Worm (Caenorhabditis elegans) whole organism, L1 larva: ENCODE data around the gene K08D12.3.

ENCODE experiments used
- alr-1 ChIP-seq: fragments of 200-800 bp; sonication (Bioruptor generic); optimal IDR thresholded peaks from 2 replicates; lab custom pipeline; 2018; ENCODE audit warnings: borderline replicate concordance, mild to moderate bottlenecking, missing genetic modification characterization, missing compliant biosample characterization
- aly-2 ChIP-seq: fragments of 150-350 bp; optimal IDR thresholded peaks from 2 replicates; lab custom pipeline; 2014; ENCODE audit warnings: missing biosample characterization, missing genetic modification characterization
- blmp-1 ChIP-seq: fragments of 150-350 bp; optimal IDR thresholded peaks from 2 replicates; lab custom pipeline; 2014; ENCODE audit warnings: missing biosample characterization, missing genetic modification characterization
- fkh-4 ChIP-seq: sonication (generic microtip); optimal IDR thresholded peaks from 2 replicates; lab custom pipeline; 2016; ENCODE audit warnings: missing compliant biosample characterization, missing genetic modification characterization, borderline replicate concordance
- jun-1 ChIP-seq: fragments of 150-350 bp; optimal IDR thresholded peaks from 2 replicates; lab custom pipeline; 2014; ENCODE audit warnings: missing biosample characterization, missing genetic modification reagents, missing genetic modification characterization
- lir-3 ChIP-seq: sonication (generic microtip); optimal IDR thresholded peaks from 2 replicates; lab custom pipeline; 2016; ENCODE audit warnings: mild to moderate bottlenecking, missing genetic modification characterization, moderate library complexity, missing compliant biosample characterization; ENCODE audit not compliant: poor library complexity
- lsy-2 ChIP-seq, 2 experiments: fragments of 150-350 bp; optimal IDR thresholded peaks; 2 replicates each; lab custom pipeline; 2014; ENCODE audit warnings: missing biosample characterization in 2 of 2, missing genetic modification characterization in 2 of 2
- mef-2 ChIP-seq: fragments of 150-350 bp; optimal IDR thresholded peaks from 2 replicates; lab custom pipeline; 2014; ENCODE audit warnings: missing biosample characterization, missing genetic modification characterization
- nhr-84 ChIP-seq: sonication (generic microtip); optimal IDR thresholded peaks from 2 replicates; lab custom pipeline; 2017; ENCODE audit warnings: missing biosample characterization, missing genetic modification characterization
- nhr-90 ChIP-seq: sonication (generic microtip); optimal IDR thresholded peaks from 2 replicates; lab custom pipeline; 2016; ENCODE audit warnings: mild to moderate bottlenecking, missing genetic modification characterization, missing compliant biosample characterization; ENCODE audit not compliant: poor library complexity
- pqm-1 ChIP-seq: sonication (generic microtip); optimal IDR thresholded peaks from 3 replicates; lab custom pipeline; 2017; ENCODE audit warnings: missing biosample characterization, missing genetic modification characterization
- tbx-2 ChIP-seq: sonication (generic microtip); optimal IDR thresholded peaks from 2 replicates; lab custom pipeline; 2016; ENCODE audit warnings: missing genetic modification characterization, missing compliant biosample characterization

ce11 chrIV:1709695-1710315, at the start of gene K08D12.3, which contains the start of gene pbs-1:
- no peak for TF ChIP-seq fkh-4 (tag; lab: Kevin White, UChicago)
- TF ChIP-seq jun-1 = peak; percentile 66
- TF ChIP-seq lir-3 (tag; lab: Kevin White, UChicago) = peak; percentile 55
- no peak for TF ChIP-seq pqm-1 (tag; lab: Kevin White, UChicago)
- no peak for TF ChIP-seq nhr-84
- no peak for TF ChIP-seq alr-1 (tag; lab: Kevin White, UChicago)
- TF ChIP-seq lsy-2 (tag; optimal IDR thresholded peaks at IDR 0.05; lab: Kevin White, UChicago) = peak; percentile 88 to 94
- TF ChIP-seq mef-2 (tag; lab: Kevin White, UChicago) = no peak
- peak; percentile 80 for TF ChIP-seq tbx-2 (tag; lab: Kevin White, UChicago)
- TF ChIP-seq aly-2 (tag; lab: Kevin White, UChicago) = peak; percentile 55
- TF ChIP-seq blmp-1 (tag; lab: Kevin White, UChicago) = peak; percentile 72
- peak; percentile 84 for TF ChIP-seq nhr-90 (tag; lab: Kevin White, UChicago)
